Worm (Caenorhabditis elegans) whole organism, young adult: Measurements from ENCODE around the gene B0285.3.

ENCODE experiments used
- F57A8.1 ChIP-seq: fragments of 200-800 bp; sonication (Bioruptor generic); optimal IDR thresholded peaks from 2 replicates; lab custom pipeline; 2018; ENCODE audit warnings: mild to moderate bottlenecking, missing genetic modification characterization, moderate library complexity, missing compliant biosample characterization
- ceh-27 ChIP-seq: fragments of 200-800 bp; sonication (Bioruptor generic); optimal IDR thresholded peaks from 2 replicates; lab custom pipeline; 2018; ENCODE audit warnings: mild to moderate bottlenecking, missing genetic modification characterization, moderate library complexity, missing compliant biosample characterization
- dox-1 ChIP-seq: fragments of 200-800 bp; sonication (Bioruptor generic); IDR thresholded peaks from 2 replicates; pipeline ENCODE4 v1.3.6; 2022; ENCODE audit warnings: missing genetic modification reagents, missing genetic modification characterization, missing compliant biosample characterization
- snpc-1.1 ChIP-seq: sonication (generic microtip); optimal IDR thresholded peaks from 2 replicates; lab custom pipeline; 2017; ENCODE audit warnings: missing genetic modification characterization, mild to moderate bottlenecking, missing compliant biosample characterization, antibody characterized with exemption, moderate library complexity, missing genotype, missing genetic modification reagents; ENCODE audit not compliant: insufficient read depth

ce11 chrIII:4358345-4358744 is 15.2 kb upstream of the B0285.3 start:
- no peak for TF ChIP-seq snpc-1.1 (tag; lab: Kevin White, UChicago)
- TF ChIP-seq F57A8.1 (GFP tag; lab: Kevin White, UChicago): no peak
- no peak for TF ChIP-seq dox-1 (GFP tag; lab: Robert Waterston, UW)
- no peak for TF ChIP-seq ceh-27
